Fruit fly (Drosophila melanogaster) whole organism, prepupa: ENCODE data around the gene Adgf-D.

Experiments
- CG10631 ChIP-seq: fragments of 200-800 bp; sonication (Bioruptor generic); optimal IDR thresholded peaks from 2 replicates; lab custom pipeline; 2016; ENCODE audit warnings: missing biosample characterization, missing genetic modification characterization
- CG10669 ChIP-seq: fragments of 200-800 bp; sonication (Bioruptor generic); optimal IDR thresholded peaks from 3 replicates; lab custom pipeline; 2018; ENCODE audit warnings: missing biosample characterization, mild to moderate bottlenecking, missing genetic modification characterization, moderate library complexity
- CG15336 ChIP-seq: fragments of 200-800 bp; sonication (Bioruptor generic); IDR thresholded peaks from 2 replicates; pipeline ENCODE4 v1.3.6; 2022; ENCODE audit warnings: missing biosample characterization, missing genetic modification characterization
- CG34406 ChIP-seq: fragments of 200-800 bp; sonication (Bioruptor generic); optimal IDR thresholded peaks from 3 replicates; lab custom pipeline; 2016; ENCODE audit warnings: missing biosample characterization, missing genetic modification characterization
- CG4318 ChIP-seq: fragments of 200-800 bp; sonication (Bioruptor generic); optimal IDR thresholded peaks from 3 replicates; lab custom pipeline; 2017; ENCODE audit warnings: missing biosample characterization, mild to moderate bottlenecking, missing genetic modification characterization
- CG6792 ChIP-seq: fragments of 200-800 bp; sonication (Bioruptor generic); optimal IDR thresholded peaks from 3 replicates; lab custom pipeline; 2016; ENCODE audit warnings: missing biosample characterization, missing genetic modification characterization
- CG8319 ChIP-seq: fragments of 200-800 bp; sonication (Bioruptor generic); optimal IDR thresholded peaks from 3 replicates; lab custom pipeline; 2016; ENCODE audit warnings: missing biosample characterization, missing genetic modification characterization
- Ets21C ChIP-seq: fragments of 200-800 bp; sonication (Bioruptor generic); optimal IDR thresholded peaks from 3 replicates; lab custom pipeline; 2016; ENCODE audit warnings: missing biosample characterization, missing genetic modification characterization
- Hr38 ChIP-seq: sonication (Bioruptor generic); optimal IDR thresholded peaks from 2 replicates; lab custom pipeline; 2016; ENCODE audit warnings: missing biosample characterization, missing genetic modification characterization
- Smox ChIP-seq: fragments of 200-800 bp; sonication (Bioruptor generic); optimal IDR thresholded peaks from 3 replicates; lab custom pipeline; 2016; ENCODE audit warnings: missing biosample characterization, missing genetic modification characterization
- Sox15 ChIP-seq: fragments of 200-800 bp; sonication (Bioruptor generic); optimal IDR thresholded peaks from 3 replicates; lab custom pipeline; 2016; ENCODE audit warnings: missing biosample characterization, missing genetic modification characterization

dm6 chr3R:13662149-13662548 is 43.1 kb downstream of the Adgf-D start:
- TF ChIP-seq CG15336 (GFP tag; lab: Robert Waterston, UW) (no peak), CG6792 (GFP tag; lab: Kevin White, UChicago) (no peak), CG34406 (GFP tag; lab: Kevin White, UChicago) (no peak), Ets21C (GFP tag; lab: Kevin White, UChicago) (no peak), CG4318 (GFP tag; lab: Kevin White, UChicago) (no peak), CG8319 (no peak), Smox (no peak), CG10669 (GFP tag; lab: Kevin White, UChicago) (no peak), Hr38 (GFP tag; lab: Kevin White, UChicago) (no peak), Sox15 (GFP tag; lab: Kevin White, UChicago) (no peak), CG10631 (GFP tag; lab: Kevin White, UChicago) (no peak)
